Fruit fly (Drosophila melanogaster) whole organism, prepupa: Measurements from ENCODE around the gene CG13060.

Experiments used
- CG10631 ChIP-seq: fragments of 200-800 bp; sonication (Bioruptor generic); optimal IDR thresholded peaks from 2 replicates; lab custom pipeline; 2016; ENCODE audit warnings: missing biosample characterization, missing genetic modification characterization
- CG11902 ChIP-seq: fragments of 200-800 bp; sonication (Bioruptor generic); optimal IDR thresholded peaks from 3 replicates; lab custom pipeline; 2016; ENCODE audit warnings: missing biosample characterization, missing genetic modification characterization
- Eip75B ChIP-seq: fragments of 200-800 bp; sonication (Bioruptor generic); optimal IDR thresholded peaks from 3 replicates; lab custom pipeline; 2016; ENCODE audit warnings: missing biosample characterization, missing genetic modification characterization
- Ets21C ChIP-seq: fragments of 200-800 bp; sonication (Bioruptor generic); optimal IDR thresholded peaks from 3 replicates; lab custom pipeline; 2016; ENCODE audit warnings: missing biosample characterization, missing genetic modification characterization
- Ets96B ChIP-seq: fragments of 200-800 bp; optimal IDR thresholded peaks from 2 replicates; lab custom pipeline; 2019; ENCODE audit warnings: missing biosample characterization, mild to moderate bottlenecking, missing genetic modification characterization, moderate library complexity
- Lpt ChIP-seq: fragments of 200-800 bp; sonication (Bioruptor generic); optimal IDR thresholded peaks from 3 replicates; lab custom pipeline; 2016; ENCODE audit warnings: missing biosample characterization, missing genetic modification characterization
- Sox102F ChIP-seq: fragments of 200-800 bp; sonication (Bioruptor generic); optimal IDR thresholded peaks from 2 replicates; lab custom pipeline; 2016; ENCODE audit warnings: missing biosample characterization, mild to moderate bottlenecking, missing genetic modification characterization
- achi ChIP-seq: fragments of 200-800 bp; sonication (Bioruptor generic); optimal IDR thresholded peaks from 3 replicates; lab custom pipeline; 2016; ENCODE audit warnings: missing biosample characterization, missing genetic modification characterization
- acj6 ChIP-seq: fragments of 200-800 bp; sonication (Bioruptor generic); optimal IDR thresholded peaks from 3 replicates; lab custom pipeline; 2016; ENCODE audit warnings: missing biosample characterization, missing genetic modification characterization
- esn ChIP-seq: fragments of 200-800 bp; sonication (Bioruptor generic); optimal IDR thresholded peaks from 2 replicates; lab custom pipeline; 2016; ENCODE audit warnings: missing biosample characterization, mild to moderate bottlenecking, missing genetic modification characterization, moderate library complexity
- net ChIP-seq: fragments of 200-800 bp; sonication (Bioruptor generic); optimal IDR thresholded peaks from 3 replicates; lab custom pipeline; 2016; ENCODE audit warnings: missing biosample characterization, missing genetic modification characterization

dm6 chr3L:16339463-16339862 lies 19.8 kb downstream of the CG13060 start:
- TF ChIP-seq esn (GFP tag; lab: Kevin White, UChicago) (no peak), Lpt (GFP tag; lab: Kevin White, UChicago) (no peak), net (GFP tag; lab: Kevin White, UChicago) (no peak), Ets96B (tag; lab: Kevin White, UChicago) (no peak), acj6 (GFP tag; lab: Kevin White, UChicago) (no peak), Sox102F (GFP tag; lab: Kevin White, UChicago) (no peak), CG11902 (GFP tag; lab: Kevin White, UChicago) (no peak), Ets21C (GFP tag; lab: Kevin White, UChicago) (no peak), achi (GFP tag; lab: Kevin White, UChicago) (no peak), CG10631 (no peak), Eip75B (GFP tag; lab: Kevin White, UChicago) (no peak)
